Worm (Caenorhabditis elegans) whole organism, L4/young adult: ENCODE measurements around the gene his-31.

ENCODE experiments used
- W03F9.2 ChIP-seq: fragments of 150-350 bp; optimal IDR thresholded peaks from 2 replicates; lab custom pipeline; 2014; ENCODE audit warnings: missing biosample characterization, missing genetic modification characterization
- dao-5 ChIP-seq: sonication (generic microtip); optimal IDR thresholded peaks from 2 replicates; lab custom pipeline; 2016; ENCODE audit warnings: missing genotype, missing genetic modification characterization, moderate library complexity, missing compliant biosample characterization
- him-1 ChIP-seq: sonication (generic microtip); optimal IDR thresholded peaks from 2 replicates; lab custom pipeline; 2016; ENCODE audit warnings: missing genotype, missing genetic modification reagents, missing genetic modification characterization, missing compliant biosample characterization

DNA sequence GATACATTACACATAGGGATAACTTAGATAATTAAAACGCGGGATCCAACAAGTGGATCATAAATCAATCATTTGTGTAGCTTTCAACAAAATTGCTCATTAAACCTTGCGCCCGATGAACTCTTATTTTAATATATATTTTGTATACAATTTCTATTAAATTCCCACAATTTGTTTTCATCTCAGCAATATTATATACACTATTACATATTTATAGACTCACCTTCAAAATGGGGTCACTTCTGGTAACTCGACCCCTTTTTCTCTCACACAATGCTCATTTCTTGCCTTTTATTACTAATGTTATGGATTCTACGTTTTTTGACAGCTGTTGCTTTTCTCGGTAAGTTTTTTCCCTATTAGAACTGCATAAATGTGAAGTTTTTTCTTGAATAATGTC lies 5.9 kb upstream of the his-31 start, which contains the start of gene lgc-6:
- no peak for TF ChIP-seq him-1 (tag; lab: Kevin White, UChicago)
- TF ChIP-seq dao-5 (tag; lab: Kevin White, UChicago) = no peak
- TF ChIP-seq W03F9.2 (tag; lab: Kevin White, UChicago) = no peak
